Fruit fly (Drosophila melanogaster) S2 (cell line): ENCODE measurements around the gene CG43249.

ENCODE experiments used
- CG8478 ChIP-seq: fragments of >200 bp; optimal IDR thresholded peaks from 2 replicates; lab custom pipeline; 2018
- CTCF ChIP-seq, 2 experiments: fragments of >200 bp; optimal IDR thresholded peaks; 2 replicates each; lab custom pipeline; 2018

dm6 chr3L:16285346-16285911 is 18.7 kb upstream of the CG43249 start, which contains the start of gene CG13047:
- TF ChIP-seq CG8478 (lab: Kevin White, UChicago) (no peak), CTCF (optimal IDR thresholded peaks at IDR 0.05; lab: Kevin White, UChicago) (no peak)
